Fruit fly (Drosophila melanogaster): Measurements from ENCODE around the gene CG17944.

The CG17944 gene

DNA sequence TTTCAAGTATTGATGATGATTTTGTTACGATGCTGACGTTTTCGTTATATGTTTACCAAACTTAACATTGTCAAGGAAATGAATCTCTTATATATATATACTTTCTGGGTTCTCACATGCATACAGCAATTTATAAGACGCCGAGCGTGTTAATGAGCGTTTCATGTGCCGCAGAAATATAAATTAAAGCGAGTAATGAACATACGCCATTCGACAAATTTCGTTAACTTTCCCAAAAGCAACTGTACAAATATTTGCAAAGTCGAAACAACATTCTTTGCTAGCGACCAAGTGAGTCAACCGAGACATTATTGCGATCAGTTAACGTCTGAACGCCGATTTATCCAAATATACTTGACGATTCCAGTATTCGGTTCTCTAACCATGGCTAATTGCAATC is 17.2 kb downstream of the CG17944 start, which contains the start of gene CG31496:
TSS of gene CG31496 (plus strand) at position 301 of the 400 bp plus-strand sequence.
- TF ChIP-seq fkh (GFP tag; optimal IDR thresholded peaks at IDR 0.05) (peak; percentile 36), Ets96B (tag; optimal IDR thresholded peaks at IDR 0.05) (no peak), lz (GFP tag; optimal IDR thresholded peaks at IDR 0.05) (no peak), CG15336 (GFP tag; IDR thresholded peaks at IDR 0.05) (no peak), spab (GFP tag; optimal IDR thresholded peaks at IDR 0.05) (no peak), Hr39 (GFP tag; optimal IDR thresholded peaks at IDR 0.05) (no peak), CG16779 (tag; optimal IDR thresholded peaks at IDR 0.05) (no peak)

DNA sequence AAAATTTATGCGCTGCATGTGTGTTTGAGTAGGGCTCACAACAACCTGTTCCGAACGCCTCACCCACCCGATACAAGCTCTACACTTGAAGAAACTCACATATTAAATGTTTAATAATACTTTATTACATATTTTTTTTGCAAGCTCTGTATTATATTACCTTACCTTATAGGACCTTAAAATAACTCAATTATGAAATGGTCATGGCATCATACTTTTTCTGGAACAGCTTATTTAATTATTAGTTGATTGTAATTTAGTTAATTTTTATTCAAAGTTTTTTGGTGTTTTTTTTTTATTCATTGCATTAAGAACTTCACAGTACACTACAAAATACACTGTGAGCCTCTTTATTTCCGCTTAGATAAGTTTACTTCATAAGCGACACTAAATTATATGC is 25.5 kb downstream of the CG17944 start:
- TF ChIP-seq cyc (GFP tag; optimal IDR thresholded peaks at IDR 0.05) (peak; percentile 16), OdsH (GFP tag; optimal IDR thresholded peaks at IDR 0.05) (peak; percentile 44), CG6854 (GFP tag; optimal IDR thresholded peaks at IDR 0.05) (no peak), CG16779 (tag; optimal IDR thresholded peaks at IDR 0.05) (no peak), CG31627 (GFP tag; optimal IDR thresholded peaks at IDR 0.05) (peak; percentile 10), CG10631 (GFP tag; optimal IDR thresholded peaks at IDR 0.05) (peak; percentile 52), topi (GFP tag; optimal IDR thresholded peaks at IDR 0.05) (peak; percentile 58), fd85E (GFP tag; optimal IDR thresholded peaks at IDR 0.05) (no peak), svp (GFP tag) (peak; percentile 69), CG8319 (GFP tag; optimal IDR thresholded peaks at IDR 0.05) (no peak), CG8119 (GFP tag; IDR thresholded peaks at IDR 0.05) (peak; percentile 35; the same call in 1 of the 3 replicates), Hr4 (GFP tag; optimal IDR thresholded peaks at IDR 0.05) (no peak), pdm3 (GFP tag; optimal IDR thresholded peaks at IDR 0.05) (peak; percentile 20), lz (GFP tag; optimal IDR thresholded peaks at IDR 0.05) (peak; percentile 18), Hr38 (GFP tag; optimal IDR thresholded peaks at IDR 0.05) (no peak), CG11294 (GFP tag; IDR thresholded peaks at IDR 0.05) (no peak), dsx (GFP tag; optimal IDR thresholded peaks at IDR 0.05; ENCODE audit: poor library complexity, severe bottlenecking) (peak; percentile 18), Eip78C (GFP tag) (peak; percentile 90), salr (GFP tag; optimal IDR thresholded peaks at IDR 0.05) (peak in 1 of 2 experiments; percentile 7), CG6163 (GFP tag; IDR thresholded peaks at IDR 0.05) (0 out of 3 replicates have a peak, but pooled peaks have one; percentile 13), esn (GFP tag; optimal IDR thresholded peaks at IDR 0.05) (peak; percentile 64), CG3919 (GFP tag; optimal IDR thresholded peaks at IDR 0.05) (peak; percentile 45), CG11902 (GFP tag; optimal IDR thresholded peaks at IDR 0.05) (no peak), vri (GFP tag; optimal IDR thresholded peaks at IDR 0.05) (peak; percentile 12), CG9139 (GFP tag; optimal IDR thresholded peaks at IDR 0.05) (no peak), Ets21C (GFP tag; optimal IDR thresholded peaks at IDR 0.05) (no peak), ss (GFP tag; optimal IDR thresholded peaks at IDR 0.05) (peak in 1 of 2 experiments; percentile 52), fkh (GFP tag; optimal IDR thresholded peaks at IDR 0.05) (no peak), Sox102F (GFP tag; optimal IDR thresholded peaks at IDR 0.05) (peak; percentile 26), CG15336 (GFP tag; IDR thresholded peaks at IDR 0.05) (0 out of 2 replicates have a peak, but pooled peaks have one; percentile 19), Smox (GFP tag; optimal IDR thresholded peaks at IDR 0.05) (peak; percentile 45), Sox14 (GFP tag; optimal IDR thresholded peaks at IDR 0.05) (peak; percentile 35), Met (GFP tag; optimal IDR thresholded peaks at IDR 0.05) (peak; percentile 55), CG7368 (GFP tag; optimal IDR thresholded peaks at IDR 0.05) (no peak), CG34406 (GFP tag; optimal IDR thresholded peaks at IDR 0.05) (peak; percentile 62), Lpt (GFP tag; optimal IDR thresholded peaks at IDR 0.05) (peak; percentile 45), CG1621 (tag; optimal IDR thresholded peaks at IDR 0.05) (no peak), Hr39 (GFP tag; optimal IDR thresholded peaks at IDR 0.05) (no peak), Gug (GFP tag; IDR thresholded peaks at IDR 0.05) (no peak), Eip75B (GFP tag; optimal IDR thresholded peaks at IDR 0.05) (peak; percentile 25), Ets96B (tag; optimal IDR thresholded peaks at IDR 0.05) (peak; percentile 57), Sox15 (GFP tag; optimal IDR thresholded peaks at IDR 0.05) (no peak), achi (GFP tag; optimal IDR thresholded peaks at IDR 0.05) (peak; percentile 26), CG6792 (GFP tag; optimal IDR thresholded peaks at IDR 0.05) (peak; percentile 30), eg (GFP tag; IDR thresholded peaks at IDR 0.05) (no peak), CG32006 (GFP tag; optimal IDR thresholded peaks at IDR 0.05) (peak; percentile 19), acj6 (GFP tag; optimal IDR thresholded peaks at IDR 0.05) (peak; percentile 56), CG10669 (GFP tag; optimal IDR thresholded peaks at IDR 0.05) (peak; percentile 40), Eip93F (GFP tag; optimal IDR thresholded peaks at IDR 0.05) (no peak)

Data from whole organism, prepupa.